Fruit fly (Drosophila melanogaster) whole organism, prepupa: ENCODE results near the gene Naa20B.

Experiments used
- Eip93F ChIP-seq: fragments of 200-800 bp; sonication (Bioruptor generic); optimal IDR thresholded peaks from 2 replicates; lab custom pipeline; 2016; ENCODE audit warnings: missing biosample characterization, mild to moderate bottlenecking, missing genetic modification characterization
- Lpt ChIP-seq: fragments of 200-800 bp; sonication (Bioruptor generic); optimal IDR thresholded peaks from 3 replicates; lab custom pipeline; 2016; ENCODE audit warnings: missing biosample characterization, missing genetic modification characterization

dm6 chr2L:13234610-13235489, 22.4 kb upstream of the Naa20B start, which contains the start of gene Mabi:
- TF ChIP-seq Eip93F (GFP tag; lab: Kevin White, UChicago) = no peak
- TF ChIP-seq Lpt = no peak
